Fruit fly (Drosophila melanogaster): ENCODE results near the gene Trmt112.

Trmt112 gene

DNA sequence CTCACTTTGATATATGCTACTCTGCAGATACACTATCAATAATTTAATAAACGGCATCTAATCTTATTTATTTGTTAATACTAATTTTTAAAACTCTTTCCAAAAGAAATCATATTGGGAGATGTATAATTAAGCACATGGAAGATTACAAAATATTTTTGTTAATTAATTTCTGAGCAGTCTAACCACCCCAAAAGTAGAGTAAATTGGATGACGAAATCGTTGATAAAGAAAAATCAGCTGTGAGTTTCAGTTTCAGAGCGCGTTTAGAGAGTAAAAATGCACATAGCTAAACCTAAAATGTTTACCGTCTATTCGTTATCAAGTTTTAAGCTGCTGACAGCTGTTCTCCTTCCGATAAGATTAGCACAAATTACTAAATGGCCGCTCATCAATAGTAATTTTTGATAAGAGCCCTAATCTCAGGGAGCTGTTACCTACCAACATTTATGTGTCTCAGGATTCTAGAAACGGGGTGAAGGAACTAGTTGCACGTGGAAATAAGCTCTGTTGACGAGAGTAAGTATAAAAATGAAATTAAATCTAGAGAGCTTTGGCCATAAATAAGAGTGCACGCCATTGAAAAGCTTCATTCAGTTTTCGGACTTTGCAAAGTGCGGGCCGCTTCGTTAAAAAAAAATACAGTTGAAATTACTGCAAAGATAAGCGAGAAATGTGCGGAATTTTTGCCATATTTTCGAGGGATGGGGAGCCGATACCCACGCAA lies 43.9 kb downstream of the Trmt112 start, which contains the start of the genes chb and AsnS (continued):
- peak; percentile 67 for TF ChIP-seq CG2202 (tag; optimal IDR thresholded peaks at IDR 0.05)
- peak; percentile 44; the same call in 1 of the 2 replicates for TF ChIP-seq CkIIα-i1 (GFP tag; IDR thresholded peaks at IDR 0.05)
- TF ChIP-seq grn (GFP tag; optimal IDR thresholded peaks at IDR 0.05), result peak; percentile 6
- peak; percentile 85 for TF ChIP-seq bowl (GFP tag; IDR thresholded peaks at IDR 0.05)
- no peak for TF ChIP-seq pan (optimal IDR thresholded peaks at IDR 0.05)
- TF ChIP-seq pan (GFP tag; optimal IDR thresholded peaks at IDR 0.05 in 1 of 2, IDR thresholded peaks at IDR 0.05 in 1 of 2), result peak in 1 of 2 experiments; percentile 96
- peak; percentile 85 for TF ChIP-seq ap (GFP tag; IDR thresholded peaks at IDR 0.05)
- TF ChIP-seq Trl (optimal IDR thresholded peaks at IDR 0.05), result peak; percentile 5 to 51
- TF ChIP-seq Trl (GFP tag; optimal IDR thresholded peaks at IDR 0.05), result peak; percentile 72
- TF ChIP-seq Tbp (GFP tag; optimal IDR thresholded peaks at IDR 0.05), result no peak
- peak; percentile 76 for TF ChIP-seq Nf-YB (GFP tag; optimal IDR thresholded peaks at IDR 0.05)
- TF ChIP-seq MTF-1 (GFP tag; optimal IDR thresholded peaks at IDR 0.05; ENCODE audit: borderline replicate concordance), result peak; percentile 66
- TF ChIP-seq Dad (GFP tag; optimal IDR thresholded peaks at IDR 0.05), result peak; percentile 57
- peak; percentile 24 for TF ChIP-seq Sry-δ (GFP tag; optimal IDR thresholded peaks at IDR 0.05)
- peak; percentile 75 for TF ChIP-seq CG6683 (GFP tag; optimal IDR thresholded peaks at IDR 0.05)
- peak; percentile 95 for TF ChIP-seq Awh (GFP tag; IDR thresholded peaks at IDR 0.05)
- TF ChIP-seq CG42726 (GFP tag; IDR thresholded peaks at IDR 0.05; ENCODE audit: partially characterized antibody), result no peak
- TF ChIP-seq CG13123 (GFP tag; optimal IDR thresholded peaks at IDR 0.05), result peak; percentile 65
- peak; percentile 56 for TF ChIP-seq psq (GFP tag; optimal IDR thresholded peaks at IDR 0.05)
- peak; percentile 77 for TF ChIP-seq CG17612 (GFP tag; IDR thresholded peaks at IDR 0.05)
- TF ChIP-seq CG7987 (GFP tag; optimal IDR thresholded peaks at IDR 0.05), result peak; percentile 74
- peak; percentile 12 for TF ChIP-seq CG6254 (GFP tag; optimal IDR thresholded peaks at IDR 0.05)
- TF ChIP-seq CG14965 (GFP tag; optimal IDR thresholded peaks at IDR 0.05; ENCODE audit: borderline replicate concordance), result no peak
- TF ChIP-seq mirr (GFP tag; optimal IDR thresholded peaks at IDR 0.05), result peak; percentile 90
- peak; percentile 84 for TF ChIP-seq Hr3 (GFP tag; optimal IDR thresholded peaks at IDR 0.05)
- peak; percentile 63; the same call in 1 of the 3 replicates for TF ChIP-seq CG6175 (GFP tag; IDR thresholded peaks at IDR 0.05)
- peak; percentile 63 for TF ChIP-seq CG6765 (GFP tag; optimal IDR thresholded peaks at IDR 0.05)
- no peak for TF ChIP-seq nerfin-2 (GFP tag; IDR thresholded peaks at IDR 0.05; ENCODE audit: partially characterized antibody)
- peak; percentile 44 for TF ChIP-seq CG30431 (GFP tag; optimal IDR thresholded peaks at IDR 0.05)
- TF ChIP-seq Spps (tag; optimal IDR thresholded peaks at IDR 0.05), result peak; percentile 66
- peak; percentile 94 for TF ChIP-seq CG8924 (tag; optimal IDR thresholded peaks at IDR 0.05)
- peak; percentile 84 for TF ChIP-seq zen (tag; optimal IDR thresholded peaks at IDR 0.05)
- peak; percentile 96 for TF ChIP-seq CG32532 (GFP tag; IDR thresholded peaks at IDR 0.05)
- TF ChIP-seq Xrp1 (GFP tag; IDR thresholded peaks at IDR 0.05), result peak; percentile 93
- peak; percentile 88 for TF ChIP-seq Hmr (GFP tag; optimal IDR thresholded peaks at IDR 0.05)
- TF ChIP-seq CG10209 (GFP tag; optimal IDR thresholded peaks at IDR 0.05), result peak; percentile 88
- TF ChIP-seq Ravus (GFP tag; IDR thresholded peaks at IDR 0.05), result peak; percentile 87
- peak; percentile 89 for TF ChIP-seq CG12299 (tag; optimal IDR thresholded peaks at IDR 0.05)
- TF ChIP-seq klu (GFP tag; IDR thresholded peaks at IDR 0.05), result peak; percentile 86
- peak; percentile 93 for TF ChIP-seq CG2120 (GFP tag; optimal IDR thresholded peaks at IDR 0.05)
- peak; percentile 94 for TF ChIP-seq CG14441 (GFP tag; IDR thresholded peaks at IDR 0.05)
- TF ChIP-seq CG5180 (GFP tag; optimal IDR thresholded peaks at IDR 0.05), result peak; percentile 15
- peak; percentile 40 for TF ChIP-seq Myb (GFP tag; optimal IDR thresholded peaks at IDR 0.05)
- TF ChIP-seq croc (GFP tag; conservative IDR thresholded peaks at IDR 0.05), result peak; percentile 74
- peak; percentile 69 for TF ChIP-seq CG18011 (GFP tag; optimal IDR thresholded peaks at IDR 0.05)
- TF ChIP-seq CG12769 (tag; optimal IDR thresholded peaks at IDR 0.05), result peak; percentile 94
- peak; percentile 87 for TF ChIP-seq salm (tag; optimal IDR thresholded peaks at IDR 0.05)
- peak; percentile 87 for TF ChIP-seq peb (GFP tag; IDR thresholded peaks at IDR 0.05)
- TF ChIP-seq CG9797 (GFP tag; optimal IDR thresholded peaks at IDR 0.05), result no peak
